Fruit fly (Drosophila melanogaster): ENCODE data around the gene CG13308.

Gene CG13308

dm6 chr3L:8852907-8853306, 44.6 kb downstream of the CG13308 start (continued):
- TF ChIP-seq kah (GFP tag; optimal IDR thresholded peaks at IDR 0.05): no peak
- TF ChIP-seq CG10274 (GFP tag; optimal IDR thresholded peaks at IDR 0.05): no peak
- TF ChIP-seq lbe (GFP tag; optimal IDR thresholded peaks at IDR 0.05): no peak
- peak; percentile 35; the same call in 1 of the 2 replicates for TF ChIP-seq CG9215 (GFP tag; IDR thresholded peaks at IDR 0.05)
- TF ChIP-seq PHDP (tag; optimal IDR thresholded peaks at IDR 0.05): peak; percentile 20
- TF ChIP-seq MBD-R2 (GFP tag; IDR thresholded peaks at IDR 0.05): no peak
- no peak for TF ChIP-seq shn (GFP tag; optimal IDR thresholded peaks at IDR 0.05)
- no peak for TF ChIP-seq btn (GFP tag; optimal IDR thresholded peaks at IDR 0.05)
- no peak for TF ChIP-seq CG17912 (GFP tag; optimal IDR thresholded peaks at IDR 0.05)
- no peak for TF ChIP-seq CG12391 (tag; optimal IDR thresholded peaks at IDR 0.05)
- no peak for TF ChIP-seq zf30C (GFP tag; optimal IDR thresholded peaks at IDR 0.05)
- no peak for TF ChIP-seq Hr3 (GFP tag; optimal IDR thresholded peaks at IDR 0.05)
- peak; percentile 17 for TF ChIP-seq CG4424 (GFP tag; optimal IDR thresholded peaks at IDR 0.05)
- TF ChIP-seq slbo (GFP tag; IDR thresholded peaks at IDR 0.05): peak; percentile 82
- no peak for TF ChIP-seq CG1832 (GFP tag; optimal IDR thresholded peaks at IDR 0.05)
- no peak for TF ChIP-seq CG17359 (tag; optimal IDR thresholded peaks at IDR 0.05)
- 0 out of 2 replicates have a peak, but pooled peaks have one; percentile 31 for TF ChIP-seq rib (GFP tag; IDR thresholded peaks at IDR 0.05)
- no peak for TF ChIP-seq CG11398 (GFP tag; optimal IDR thresholded peaks at IDR 0.05)
- no peak for TF ChIP-seq NK7.1 (GFP tag; optimal IDR thresholded peaks at IDR 0.05)
- TF ChIP-seq vvl (GFP tag; IDR thresholded peaks at IDR 0.05): peak; percentile 41
- peak; percentile 14 for TF ChIP-seq psq (GFP tag; optimal IDR thresholded peaks at IDR 0.05)
- no peak for TF ChIP-seq CG1024 (GFP tag; IDR thresholded peaks at IDR 0.05)
- TF ChIP-seq CG16815 (GFP tag; optimal IDR thresholded peaks at IDR 0.05): no peak
- TF ChIP-seq Dad (GFP tag; optimal IDR thresholded peaks at IDR 0.05): no peak
- no peak for TF ChIP-seq CG11247 (GFP tag; IDR thresholded peaks at IDR 0.05)
- TF ChIP-seq ase (GFP tag; IDR thresholded peaks at IDR 0.05): peak; percentile 35; the same call in 1 of the 3 replicates
- TF ChIP-seq CG8359 (GFP tag; optimal IDR thresholded peaks at IDR 0.05; ENCODE audit: borderline replicate concordance): no peak
- TF ChIP-seq croc (GFP tag; conservative IDR thresholded peaks at IDR 0.05): no peak
- peak; percentile 31 for TF ChIP-seq CG2678 (tag; optimal IDR thresholded peaks at IDR 0.05)
- no peak for TF ChIP-seq CG4282 (GFP tag; optimal IDR thresholded peaks at IDR 0.05)
- 0 out of 3 replicates have a peak, but pooled peaks have one; percentile 38 for TF ChIP-seq CG7357 (GFP tag; IDR thresholded peaks at IDR 0.05)
- no peak for TF ChIP-seq CG12155 (GFP tag; optimal IDR thresholded peaks at IDR 0.05)
- no peak for TF ChIP-seq eve (GFP tag; optimal IDR thresholded peaks at IDR 0.05)
- 0 out of 2 replicates have a peak, but pooled peaks have one; percentile 18 for TF ChIP-seq sob (GFP tag; IDR thresholded peaks at IDR 0.05)
- TF ChIP-seq grn (GFP tag; optimal IDR thresholded peaks at IDR 0.05): no peak
- TF ChIP-seq CG9817 (tag; optimal IDR thresholded peaks at IDR 0.05): peak; percentile 27
- peak; percentile 49 for TF ChIP-seq CG9932 (GFP tag; IDR thresholded peaks at IDR 0.05)
- no peak for TF ChIP-seq crc (GFP tag; optimal IDR thresholded peaks at IDR 0.05)
- TF ChIP-seq CG17385 (GFP tag; optimal IDR thresholded peaks at IDR 0.05): no peak
- no peak for TF ChIP-seq Spps (tag; optimal IDR thresholded peaks at IDR 0.05)
- peak; percentile 15 for TF ChIP-seq CG13624 (GFP tag; optimal IDR thresholded peaks at IDR 0.05)
- no peak for TF ChIP-seq CG43689 (GFP tag; IDR thresholded peaks at IDR 0.05)
- no peak for TF ChIP-seq Gsc (GFP tag; IDR thresholded peaks at IDR 0.05)
- peak; percentile 47 for TF ChIP-seq lmd (GFP tag; IDR thresholded peaks at IDR 0.05)
- TF ChIP-seq CkIIα-i1 (GFP tag; IDR thresholded peaks at IDR 0.05): no peak
- no peak for TF ChIP-seq Hsf (GFP tag; optimal IDR thresholded peaks at IDR 0.05)
- no peak for TF ChIP-seq CG30431 (GFP tag; optimal IDR thresholded peaks at IDR 0.05)
- TF ChIP-seq Trl (optimal IDR thresholded peaks at IDR 0.05): no peak
- TF ChIP-seq Trl (GFP tag; optimal IDR thresholded peaks at IDR 0.05): peak; percentile 12
- no peak for TF ChIP-seq vnd (GFP tag; IDR thresholded peaks at IDR 0.05; ENCODE audit: partially characterized antibody)
- no peak for TF ChIP-seq CG33557 (GFP tag; optimal IDR thresholded peaks at IDR 0.05)
- peak; percentile 38 for TF ChIP-seq pho (GFP tag; optimal IDR thresholded peaks at IDR 0.05)
- TF ChIP-seq Dfd (GFP tag; optimal IDR thresholded peaks at IDR 0.05): no peak
